Worm (Caenorhabditis elegans) whole organism, L2 larva: ENCODE measurements around the gene gst-4.

Experiments
- aly-2 ChIP-seq: fragments of 150-350 bp; optimal IDR thresholded peaks from 2 replicates; lab custom pipeline; 2014; ENCODE audit warnings: missing biosample characterization, missing genetic modification characterization
- nhr-11 ChIP-seq: fragments of 150-350 bp; optimal IDR thresholded peaks from 2 replicates; lab custom pipeline; 2014; ENCODE audit warnings: missing biosample characterization, missing genetic modification characterization
- nhr-25 ChIP-seq: fragments of 150-350 bp; sonication (generic microtip); optimal IDR thresholded peaks from 3 replicates; lab custom pipeline; 2014; ENCODE audit warnings: missing biosample characterization, missing genetic modification characterization
- skn-1 ChIP-seq: sonication (generic microtip); optimal IDR thresholded peaks from 2 replicates; lab custom pipeline; 2017; ENCODE audit warnings: missing biosample characterization, missing genetic modification characterization
- sma-3 ChIP-seq: sonication (generic microtip); optimal IDR thresholded peaks from 2 replicates; lab custom pipeline; 2016; ENCODE audit warnings: missing genetic modification reagents, missing genetic modification characterization, missing compliant biosample characterization
- snpc-4 ChIP-seq: fragments of 150-350 bp; optimal IDR thresholded peaks from 2 replicates; lab custom pipeline; 2014; ENCODE audit warnings: missing biosample characterization, missing genetic modification characterization
- unc-55 ChIP-seq: fragments of 150-350 bp; sonication (generic microtip); optimal IDR thresholded peaks from 3 replicates; lab custom pipeline; 2014; ENCODE audit warnings: missing biosample characterization, missing genetic modification reagents, missing genetic modification characterization

DNA sequence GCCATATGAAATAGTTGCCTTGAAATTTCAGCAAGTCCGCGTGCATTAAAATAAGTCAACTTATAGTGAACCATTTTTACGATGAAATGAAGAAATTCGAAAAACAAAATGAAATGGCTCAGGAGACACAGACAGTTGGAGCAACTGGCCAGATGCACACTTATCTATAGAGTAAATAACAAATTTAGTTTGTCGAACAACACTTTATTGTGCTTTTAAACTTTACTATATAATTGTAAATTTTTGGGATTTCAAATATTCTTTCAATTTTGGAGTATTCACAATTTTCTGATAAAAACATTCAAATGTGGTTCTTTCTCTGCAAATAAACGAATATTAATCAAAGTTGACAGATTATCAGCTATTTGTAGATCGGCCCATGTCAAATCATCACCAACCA lies 1.9 kb upstream of the gst-4 start, which contains the start of gene gst-3:
- TF ChIP-seq nhr-25 (tag; lab: Kevin White, UChicago): no peak
- TF ChIP-seq skn-1 (tag; lab: Kevin White, UChicago): no peak
- TF ChIP-seq unc-55 (GFP tag; lab: Kevin White, UChicago): no peak
- no peak for TF ChIP-seq snpc-4 (tag; lab: Kevin White, UChicago)
- no peak for TF ChIP-seq sma-3 (GFP tag; lab: Kevin White, UChicago)
- TF ChIP-seq nhr-11 (tag; lab: Kevin White, UChicago): no peak
- TF ChIP-seq aly-2: no peak
